Fruit fly (Drosophila melanogaster): Measurements from ENCODE around the gene Nlg1.

dm6 chr3R:7643525-7643924, 14.5 kb upstream of the Nlg1 start:
- no peak for TF ChIP-seq Sin3A (optimal IDR thresholded peaks at IDR 0.05)
- TF ChIP-seq Myc (optimal IDR thresholded peaks at IDR 0.05) = no peak

All from Kc167 (cell line).